Worm (Caenorhabditis elegans): Measurements from ENCODE around the gene T28A11.3.

ce11 chrV:3280009-3280408 is 4.9 kb downstream of the T28A11.3 start, which contains the start of gene T28A11.2:
- TF ChIP-seq nhr-25 (tag; optimal IDR thresholded peaks at IDR 0.05) (no peak), aly-2 (tag; optimal IDR thresholded peaks at IDR 0.05) (no peak), unc-62 (GFP tag; optimal IDR thresholded peaks at IDR 0.05) (no peak), ceh-82 (tag; optimal IDR thresholded peaks at IDR 0.05) (no peak), jun-1 (tag; optimal IDR thresholded peaks at IDR 0.05) (no peak)

All from whole organism, L3 larva.